Fruit fly (Drosophila melanogaster) whole organism, embryonic: ENCODE data around the gene ph-p.

ENCODE experiments used
- CG10209 ChIP-seq: fragments of 200-800 bp; sonication (Bioruptor generic); optimal IDR thresholded peaks from 3 replicates; lab custom pipeline; 2017; ENCODE audit warnings: missing biosample characterization, mild to moderate bottlenecking, missing genetic modification characterization, missing genetic modification reagents
- CG12219 ChIP-seq: fragments of 200-800 bp; sonication (Bioruptor generic); optimal IDR thresholded peaks from 3 replicates; lab custom pipeline; 2018; ENCODE audit warnings: missing biosample characterization, mild to moderate bottlenecking, missing genetic modification characterization
- CG13123 ChIP-seq: fragments of 200-800 bp; sonication (Bioruptor generic); optimal IDR thresholded peaks from 2 replicates; lab custom pipeline; 2016; ENCODE audit warnings: missing biosample characterization, missing genetic modification characterization
- CG14710 ChIP-seq: fragments of 200-800 bp; sonication (Bioruptor generic); optimal IDR thresholded peaks from 3 replicates; lab custom pipeline; 2019; ENCODE audit warnings: missing biosample characterization, mild to moderate bottlenecking, missing genetic modification characterization, moderate library complexity
- CG14965 ChIP-seq: fragments of 200-800 bp; sonication (Bioruptor generic); optimal IDR thresholded peaks from 2 replicates; lab custom pipeline; 2016; ENCODE audit warnings: missing biosample characterization, missing genetic modification characterization, borderline replicate concordance
- CG15011 ChIP-seq: fragments of 200-800 bp; sonication (Bioruptor generic); optimal IDR thresholded peaks from 3 replicates; lab custom pipeline; 2018; ENCODE audit warnings: missing biosample characterization, mild to moderate bottlenecking, missing genetic modification characterization
- CG1603 ChIP-seq: fragments of 200-800 bp; sonication (Bioruptor generic); optimal IDR thresholded peaks from 2 replicates; lab custom pipeline; 2019; ENCODE audit warnings: missing biosample characterization, mild to moderate bottlenecking, missing genetic modification characterization, moderate library complexity
- CG17359 ChIP-seq: fragments of 200-800 bp; sonication (Bioruptor generic); optimal IDR thresholded peaks from 3 replicates; lab custom pipeline; 2018; ENCODE audit warnings: missing biosample characterization, mild to moderate bottlenecking, missing genetic modification characterization, moderate library complexity
- CG17361 ChIP-seq: fragments of 200-800 bp; sonication (Bioruptor generic); IDR thresholded peaks from 3 replicates; pipeline ENCODE4 v1.3.6; 2022; ENCODE audit warnings: missing biosample characterization, missing genetic modification characterization
- CG17612 ChIP-seq: fragments of 200-800 bp; sonication (Bioruptor generic); IDR thresholded peaks from 2 replicates; pipeline ENCODE4 v1.3.6; 2022; ENCODE audit warnings: missing biosample characterization, missing genetic modification characterization
- CG1832 ChIP-seq: fragments of 200-800 bp; sonication (Bioruptor generic); optimal IDR thresholded peaks from 2 replicates; lab custom pipeline; 2017; ENCODE audit warnings: missing biosample characterization, mild to moderate bottlenecking, missing genetic modification characterization, inconsistent platforms
- CG2116 ChIP-seq: fragments of 200-800 bp; sonication (Bioruptor generic); optimal IDR thresholded peaks from 3 replicates; lab custom pipeline; 2018; ENCODE audit warnings: missing biosample characterization, mild to moderate bottlenecking, missing genetic modification characterization
- CG3407 ChIP-seq: fragments of 200-800 bp; sonication (Bioruptor generic); optimal IDR thresholded peaks from 2 replicates; lab custom pipeline; 2018; ENCODE audit warnings: missing biosample characterization, mild to moderate bottlenecking, missing genetic modification characterization
- CG4617 ChIP-seq: fragments of 200-800 bp; sonication (Bioruptor generic); optimal IDR thresholded peaks from 3 replicates; lab custom pipeline; 2016; ENCODE audit warnings: missing biosample characterization, missing genetic modification characterization, borderline replicate concordance
- CG6175 ChIP-seq: fragments of 200-800 bp; sonication (Bioruptor generic); IDR thresholded peaks from 3 replicates; pipeline ENCODE4 v1.3.6; 2022; ENCODE audit warnings: missing biosample characterization, missing genetic modification characterization
- CG7839 ChIP-seq: fragments of 200-800 bp; sonication (Bioruptor generic); optimal IDR thresholded peaks from 3 replicates; lab custom pipeline; 2018; ENCODE audit warnings: missing biosample characterization, mild to moderate bottlenecking, missing genetic modification characterization, moderate library complexity
- CG8290 ChIP-seq, 3 experiments: fragments of 200-800 bp; sonication (Bioruptor generic); optimal IDR thresholded peaks; 2 replicates each; lab custom pipeline; 2016 to 2019; ENCODE audit warnings: missing biosample characterization in 3 of 3, missing genetic modification characterization in 3 of 3, mild to moderate bottlenecking in 2 of 3, moderate library complexity in 1 of 3
- CG8359 ChIP-seq: fragments of 200-800 bp; sonication (Bioruptor generic); optimal IDR thresholded peaks from 2 replicates; lab custom pipeline; 2017; ENCODE audit warnings: missing biosample characterization, mild to moderate bottlenecking, missing genetic modification characterization, borderline replicate concordance
- CHES-1-like ChIP-seq: fragments of 200-800 bp; sonication (Bioruptor generic); optimal IDR thresholded peaks from 2 replicates; lab custom pipeline; 2016; ENCODE audit warnings: missing biosample characterization, missing genetic modification characterization
- D ChIP-seq, 2 experiments: fragments of 200-800 bp in 1 of 2; fragments of >200 bp in 1 of 2; sonication (Bioruptor generic) in 1 of 2; optimal IDR thresholded peaks; 2 replicates in 1 of 2; 3 replicates in 1 of 2; lab custom pipeline; 2017; ENCODE audit warnings: mild to moderate bottlenecking in 1 of 2, missing biosample characterization in 1 of 2, missing genetic modification characterization in 1 of 2, missing genetic modification reagents in 1 of 2
- E2f2 ChIP-seq: fragments of 200-800 bp; sonication (Bioruptor generic); IDR thresholded peaks from 2 replicates; pipeline ENCODE4 v1.3.6; 2022; ENCODE audit warnings: missing biosample characterization, missing genetic modification characterization
- Ets65A ChIP-seq: fragments of 200-800 bp; sonication (Bioruptor generic); peaks from one replicate; lab custom pipeline; 2016; ENCODE audit warnings: missing biosample characterization, missing genetic modification characterization
- GATAe ChIP-seq: fragments of 200-800 bp; sonication (Bioruptor generic); conservative IDR thresholded peaks from 2 replicates; pipeline ENCODE4 v1.3.6; 2022; ENCODE audit warnings: missing biosample characterization, missing genetic modification characterization
- Gsc ChIP-seq: fragments of 200-800 bp; sonication (Bioruptor generic); IDR thresholded peaks from 2 replicates; pipeline ENCODE4 v1.3.6; 2022; ENCODE audit warnings: missing biosample characterization, missing genetic modification characterization
- Hand ChIP-seq: fragments of 200-800 bp; sonication (Bioruptor generic); optimal IDR thresholded peaks from 2 replicates; lab custom pipeline; 2017; ENCODE audit warnings: mild to moderate bottlenecking, missing biosample characterization, missing genetic modification reagents, missing genetic modification characterization
- Hmr ChIP-seq: fragments of 200-800 bp; sonication (Bioruptor generic); optimal IDR thresholded peaks from 3 replicates; lab custom pipeline; 2017; ENCODE audit warnings: mild to moderate bottlenecking, missing biosample characterization, missing genetic modification reagents, missing genetic modification characterization
- Hsf ChIP-seq: fragments of 200-800 bp; sonication (Bioruptor generic); optimal IDR thresholded peaks from 3 replicates; lab custom pipeline; 2016; ENCODE audit warnings: missing biosample characterization, missing genetic modification characterization
- Myb ChIP-seq: fragments of 200-800 bp; sonication (Bioruptor generic); optimal IDR thresholded peaks from 2 replicates; lab custom pipeline; 2016; ENCODE audit warnings: missing biosample characterization, missing genetic modification characterization
- NfI ChIP-seq: fragments of 200-800 bp; sonication (Bioruptor generic); optimal IDR thresholded peaks from 3 replicates; lab custom pipeline; 2018; ENCODE audit warnings: missing biosample characterization, mild to moderate bottlenecking, missing genetic modification characterization, moderate library complexity
- bcd ChIP-seq: fragments of 200-800 bp; sonication (Bioruptor generic); optimal IDR thresholded peaks from 2 replicates; lab custom pipeline; 2017; ENCODE audit warnings: missing biosample characterization, mild to moderate bottlenecking, missing genetic modification characterization
- bsh ChIP-seq, 2 experiments: fragments of 200-800 bp; sonication (Bioruptor generic); optimal IDR thresholded peaks; 2 replicates each; lab custom pipeline; 2017 to 2018; ENCODE audit warnings: mild to moderate bottlenecking in 2 of 2, missing biosample characterization in 2 of 2, missing genetic modification characterization in 2 of 2, moderate library complexity in 1 of 2
- dimm ChIP-seq: fragments of 200-800 bp; sonication (Bioruptor generic); IDR thresholded peaks from 2 replicates; pipeline ENCODE4 v1.3.6; 2022; ENCODE audit warnings: missing biosample characterization, missing genetic modification characterization
- dmrt11E ChIP-seq: fragments of 200-800 bp; sonication (Bioruptor generic); optimal IDR thresholded peaks from 3 replicates; lab custom pipeline; 2018; ENCODE audit warnings: missing biosample characterization, mild to moderate bottlenecking, missing genetic modification characterization, moderate library complexity
- dysf ChIP-seq: fragments of 200-800 bp; sonication (Bioruptor generic); IDR thresholded peaks from 3 replicates; pipeline ENCODE4 v1.3.6; 2022; ENCODE audit warnings: missing biosample characterization, missing genetic modification characterization
- emc ChIP-seq: fragments of 200-800 bp; sonication (Bioruptor generic); optimal IDR thresholded peaks from 2 replicates; lab custom pipeline; 2016; ENCODE audit warnings: missing biosample characterization, missing genetic modification characterization
- gt ChIP-seq: fragments of 200-800 bp; sonication (Bioruptor generic); IDR thresholded peaks from 2 replicates; pipeline ENCODE4 v1.3.6; 2022; ENCODE audit warnings: missing biosample characterization, missing genetic modification characterization
- h ChIP-seq: fragments of >200 bp; optimal IDR thresholded peaks from 2 replicates; lab custom pipeline; 2017
- hbn ChIP-seq: fragments of 200-800 bp; sonication (Bioruptor generic); IDR thresholded peaks from 2 replicates; pipeline ENCODE4 v1.3.6; 2022; ENCODE audit warnings: missing biosample characterization, missing genetic modification characterization; ENCODE audit not compliant: partially characterized antibody
- her ChIP-seq: fragments of 200-800 bp; sonication (Bioruptor generic); optimal IDR thresholded peaks from 2 replicates; lab custom pipeline; 2016; ENCODE audit warnings: missing biosample characterization, missing genetic modification characterization
- insv ChIP-seq, 2 experiments: fragments of 200-800 bp; sonication (Bioruptor generic); optimal IDR thresholded peaks; 3 replicates each; lab custom pipeline; 2016 to 2018; ENCODE audit warnings: missing biosample characterization in 2 of 2, missing genetic modification characterization in 2 of 2
- klu ChIP-seq: fragments of 200-800 bp; sonication (Bioruptor generic); IDR thresholded peaks from 2 replicates; pipeline ENCODE4 v1.3.6; 2022; ENCODE audit warnings: missing biosample characterization, missing genetic modification characterization
- pnt ChIP-seq: fragments of 200-800 bp; sonication (Bioruptor generic); optimal IDR thresholded peaks from 3 replicates; lab custom pipeline; 2016; ENCODE audit warnings: missing biosample characterization, missing genetic modification characterization
- shn ChIP-seq: fragments of 200-800 bp; sonication (Bioruptor generic); optimal IDR thresholded peaks from 3 replicates; lab custom pipeline; 2016; ENCODE audit warnings: missing biosample characterization, missing genetic modification characterization
- slou ChIP-seq: fragments of 200-800 bp; sonication (Bioruptor generic); optimal IDR thresholded peaks from 3 replicates; lab custom pipeline; 2016; ENCODE audit warnings: missing biosample characterization, missing genetic modification characterization
- sob ChIP-seq: fragments of 200-800 bp; sonication (Bioruptor generic); IDR thresholded peaks from 2 replicates; pipeline ENCODE4 v1.3.6; 2022; ENCODE audit warnings: missing biosample characterization, missing genetic modification characterization
- ssp ChIP-seq: fragments of 200-800 bp; sonication (Bioruptor generic); IDR thresholded peaks from 2 replicates; pipeline ENCODE4 v1.3.6; 2022; ENCODE audit warnings: missing biosample characterization, missing genetic modification characterization
- tap ChIP-seq: fragments of 200-800 bp; optimal IDR thresholded peaks from 3 replicates; lab custom pipeline; 2019; ENCODE audit warnings: missing biosample characterization, mild to moderate bottlenecking, missing genetic modification characterization, moderate library complexity
- usp ChIP-seq: fragments of >200 bp; optimal IDR thresholded peaks from 2 replicates; lab custom pipeline; 2017; ENCODE audit warnings: missing biosample characterization, missing genetic modification characterization

The ph-p gene

dm6 chrX:2121716-2122601 lies 16.2 kb downstream of the ph-p start (continued):
- no peak for TF ChIP-seq CG13123 (GFP tag; lab: Kevin White, UChicago)
- TF ChIP-seq NfI (GFP tag; lab: Kevin White, UChicago) = no peak
- TF ChIP-seq CG2116 (GFP tag; lab: Kevin White, UChicago) = no peak
- no peak for TF ChIP-seq usp (GFP tag; lab: Kevin White, UChicago)
- TF ChIP-seq CG17361 = peak; percentile 63; the same call in 2 of the 3 replicates
- TF ChIP-seq h (lab: Kevin White, UChicago) = no peak
- TF ChIP-seq CG10209 (GFP tag; lab: Kevin White, UChicago) = peak; percentile 31
- peak; percentile 62 for TF ChIP-seq dmrt11E (tag; lab: Kevin White, UChicago)
- peak; percentile 23 to 61 for TF ChIP-seq bsh (GFP tag; optimal IDR thresholded peaks at IDR 0.05; lab: Kevin White, UChicago)
- peak; percentile 70 for TF ChIP-seq CG1603
- TF ChIP-seq gt = no peak
- no peak for TF ChIP-seq CHES-1-like
- peak; percentile 17 for TF ChIP-seq Hsf (GFP tag; lab: Kevin White, UChicago)
- TF ChIP-seq CG14965 (GFP tag; lab: Kevin White, UChicago) = no peak
- TF ChIP-seq CG4617 = no peak
- no peak for TF ChIP-seq CG6175 (GFP tag; lab: Robert Waterston, UW)
- TF ChIP-seq tap (tag; lab: Kevin White, UChicago) = no peak
- no peak for TF ChIP-seq GATAe (GFP tag; lab: Robert Waterston, UW)
- peak; percentile 49 for TF ChIP-seq shn (GFP tag; lab: Kevin White, UChicago)
- 0 out of 2 replicates have a peak, but pooled peaks have one; percentile 13 for TF ChIP-seq Gsc (GFP tag; lab: Robert Waterston, UW)
- 0 out of 3 replicates have a peak, but pooled peaks have one; percentile 27 for TF ChIP-seq dysf
- peak; percentile 92 for TF ChIP-seq Ets65A (GFP tag; lab: Kevin White, UChicago)
- no peak for TF ChIP-seq Hand
- TF ChIP-seq emc = no peak
- no peak for TF ChIP-seq her (GFP tag; lab: Kevin White, UChicago)
- TF ChIP-seq CG8290 (GFP tag; optimal IDR thresholded peaks at IDR 0.05; lab: Kevin White, UChicago) = no peak
- peak in 1 of 2 experiments; percentile 7 for TF ChIP-seq CG8290 (tag; optimal IDR thresholded peaks at IDR 0.05; lab: Kevin White, UChicago)
- TF ChIP-seq CG15011 (GFP tag; lab: Kevin White, UChicago) = no peak
- no peak for TF ChIP-seq slou (GFP tag; lab: Kevin White, UChicago)
- TF ChIP-seq Myb (GFP tag; lab: Kevin White, UChicago) = no peak
- peak; percentile 36 for TF ChIP-seq pnt
- TF ChIP-seq insv (GFP tag; optimal IDR thresholded peaks at IDR 0.05; lab: Kevin White, UChicago) = no peak
- no peak for TF ChIP-seq dimm
- peak; percentile 3 for TF ChIP-seq CG3407 (GFP tag; lab: Kevin White, UChicago)
- peak; percentile 35 for TF ChIP-seq CG12219
- TF ChIP-seq CG1832 (GFP tag; lab: Kevin White, UChicago) = peak; percentile 72
- peak; percentile 53 for TF ChIP-seq CG7839 (tag; lab: Kevin White, UChicago)
- TF ChIP-seq CG14710 (tag; lab: Kevin White, UChicago) = peak; percentile 32
- no peak for TF ChIP-seq sob
- no peak for TF ChIP-seq ssp
- no peak for TF ChIP-seq D (optimal IDR thresholded peaks at IDR 0.05; lab: Kevin White, UChicago)
- peak; percentile 46 for TF ChIP-seq D (GFP tag; optimal IDR thresholded peaks at IDR 0.05; lab: Kevin White, UChicago)
- TF ChIP-seq E2f2 (GFP tag; lab: Robert Waterston, UW) = no peak
- no peak for TF ChIP-seq CG17612
- TF ChIP-seq CG17359 (tag; lab: Kevin White, UChicago) = peak; percentile 38
- TF ChIP-seq Hmr (GFP tag; lab: Kevin White, UChicago) = no peak
- TF ChIP-seq CG8359 (GFP tag; lab: Kevin White, UChicago) = peak; percentile 16
- TF ChIP-seq klu = no peak
- no peak for TF ChIP-seq hbn (GFP tag; lab: Robert Waterston, UW)
- TF ChIP-seq bcd (GFP tag; lab: Kevin White, UChicago) = no peak
